Worm (Caenorhabditis elegans) whole organism, L2 larva: Measurements from ENCODE around the gene fbxb-83.
A peak's percentile ranks its signal among the peaks of the same experiment; 100 is the strongest.

ENCODE experiments used
- C34F6.9 ChIP-seq: fragments of 150-350 bp; optimal IDR thresholded peaks from 2 replicates; lab custom pipeline; 2014; ENCODE audit warnings: missing biosample characterization, missing genetic modification characterization
- F13H6.1 ChIP-seq: sonication (generic microtip); optimal IDR thresholded peaks from 2 replicates; lab custom pipeline; 2016; ENCODE audit warnings: missing genetic modification characterization, missing compliant biosample characterization
- R02D3.7 ChIP-seq: fragments of 150-350 bp; optimal IDR thresholded peaks from 2 replicates; lab custom pipeline; 2014; ENCODE audit warnings: missing biosample characterization, missing genetic modification characterization
- ZK546.5 ChIP-seq: sonication (generic microtip); optimal IDR thresholded peaks from 2 replicates; lab custom pipeline; 2017; ENCODE audit warnings: missing biosample characterization, missing genetic modification characterization
- aly-2 ChIP-seq: fragments of 150-350 bp; optimal IDR thresholded peaks from 2 replicates; lab custom pipeline; 2014; ENCODE audit warnings: missing biosample characterization, missing genetic modification characterization
- ceh-16 ChIP-seq: fragments of 150-350 bp; optimal IDR thresholded peaks from 2 replicates; lab custom pipeline; 2014; ENCODE audit warnings: missing biosample characterization, missing genetic modification characterization
- ceh-82 ChIP-seq: fragments of 150-350 bp; optimal IDR thresholded peaks from 2 replicates; lab custom pipeline; 2014; ENCODE audit warnings: missing biosample characterization, missing genetic modification characterization
- crh-2 ChIP-seq: sonication (generic microtip); optimal IDR thresholded peaks from 2 replicates; lab custom pipeline; 2017; ENCODE audit warnings: missing biosample characterization, missing genetic modification characterization
- dmd-4 ChIP-seq: sonication (generic microtip); optimal IDR thresholded peaks from 2 replicates; lab custom pipeline; 2017; ENCODE audit warnings: missing biosample characterization, missing genetic modification characterization
- egl-27 ChIP-seq: sonication (generic microtip); optimal IDR thresholded peaks from 3 replicates; lab custom pipeline; 2017; ENCODE audit warnings: missing biosample characterization, missing genetic modification reagents, missing genetic modification characterization
- elt-3 ChIP-seq: sonication (generic microtip); optimal IDR thresholded peaks from 2 replicates; lab custom pipeline; 2017; ENCODE audit warnings: missing biosample characterization, missing genetic modification characterization
- fos-1 ChIP-seq: fragments of 150-350 bp; optimal IDR thresholded peaks from 2 replicates; lab custom pipeline; 2014; ENCODE audit warnings: missing biosample characterization, missing genetic modification characterization
- gmeb-1 ChIP-seq: fragments of 150-350 bp; optimal IDR thresholded peaks from 2 replicates; lab custom pipeline; 2014; ENCODE audit warnings: missing biosample characterization, missing genetic modification characterization
- lin-13 ChIP-seq: fragments of 150-350 bp; optimal IDR thresholded peaks from 2 replicates; lab custom pipeline; 2014; ENCODE audit warnings: missing biosample characterization, missing genetic modification reagents, missing genetic modification characterization
- mbf-1 ChIP-seq: sonication (generic microtip); optimal IDR thresholded peaks from 2 replicates; lab custom pipeline; 2017; ENCODE audit warnings: missing biosample characterization, missing genetic modification characterization
- nhr-10 ChIP-seq: sonication (generic microtip); optimal IDR thresholded peaks from 2 replicates; lab custom pipeline; 2017; ENCODE audit warnings: missing biosample characterization, missing genetic modification characterization
- nhr-11 ChIP-seq: fragments of 150-350 bp; optimal IDR thresholded peaks from 2 replicates; lab custom pipeline; 2014; ENCODE audit warnings: missing biosample characterization, missing genetic modification characterization
- nhr-21 ChIP-seq: fragments of 150-350 bp; optimal IDR thresholded peaks from 2 replicates; lab custom pipeline; 2014; ENCODE audit warnings: missing biosample characterization, missing genetic modification characterization
- nhr-237 ChIP-seq: fragments of 150-350 bp; optimal IDR thresholded peaks from 2 replicates; lab custom pipeline; 2014; ENCODE audit warnings: missing biosample characterization, missing genetic modification characterization
- nhr-25 ChIP-seq: fragments of 150-350 bp; sonication (generic microtip); optimal IDR thresholded peaks from 3 replicates; lab custom pipeline; 2014; ENCODE audit warnings: missing biosample characterization, missing genetic modification characterization
- nhr-77 ChIP-seq: fragments of 150-350 bp; optimal IDR thresholded peaks from 2 replicates; lab custom pipeline; 2014; ENCODE audit warnings: missing biosample characterization, missing genetic modification characterization
- peb-1 ChIP-seq: fragments of 150-350 bp; optimal IDR thresholded peaks from 2 replicates; lab custom pipeline; 2014; ENCODE audit warnings: missing biosample characterization, missing genetic modification characterization
- sem-4 ChIP-seq: fragments of 150-350 bp; optimal IDR thresholded peaks from 2 replicates; lab custom pipeline; 2014; ENCODE audit warnings: missing biosample characterization, missing genetic modification reagents, missing genetic modification characterization
- skn-1 ChIP-seq: sonication (generic microtip); optimal IDR thresholded peaks from 2 replicates; lab custom pipeline; 2017; ENCODE audit warnings: missing biosample characterization, missing genetic modification characterization
- sma-3 ChIP-seq: sonication (generic microtip); optimal IDR thresholded peaks from 2 replicates; lab custom pipeline; 2016; ENCODE audit warnings: missing genetic modification reagents, missing genetic modification characterization, missing compliant biosample characterization
- sma-9 ChIP-seq, 2 experiments: fragments of 150-350 bp in 1 of 2; sonication (generic microtip) in 1 of 2; optimal IDR thresholded peaks; 2 replicates each; lab custom pipeline; 2014 to 2016; ENCODE audit warnings: missing genetic modification characterization in 2 of 2, mild to moderate bottlenecking in 1 of 2, missing biosample characterization in 1 of 2, missing compliant biosample characterization in 1 of 2, missing genetic modification reagents in 1 of 2, moderate library complexity in 1 of 2
- snpc-4 ChIP-seq: fragments of 150-350 bp; optimal IDR thresholded peaks from 2 replicates; lab custom pipeline; 2014; ENCODE audit warnings: missing biosample characterization, missing genetic modification characterization
- unc-39 ChIP-seq: fragments of 150-350 bp; optimal IDR thresholded peaks from 2 replicates; lab custom pipeline; 2014; ENCODE audit warnings: missing biosample characterization, missing genetic modification characterization
- unc-55 ChIP-seq: fragments of 150-350 bp; sonication (generic microtip); optimal IDR thresholded peaks from 3 replicates; lab custom pipeline; 2014; ENCODE audit warnings: missing biosample characterization, missing genetic modification reagents, missing genetic modification characterization
- unc-62 ChIP-seq: fragments of 150-350 bp; optimal IDR thresholded peaks from 2 replicates; lab custom pipeline; 2014; ENCODE audit warnings: missing biosample characterization, missing genetic modification reagents, missing genetic modification characterization
- ztf-1 ChIP-seq: fragments of 200-800 bp; sonication (Bioruptor generic); conservative IDR thresholded peaks from 2 replicates; pipeline ENCODE4 v1.3.6; 2022; ENCODE audit warnings: missing genetic modification characterization, missing compliant biosample characterization
- ztf-11 ChIP-seq: sonication (generic microtip); optimal IDR thresholded peaks from 2 replicates; lab custom pipeline; 2017; ENCODE audit warnings: missing biosample characterization, missing genetic modification characterization
- ztf-4 ChIP-seq: fragments of 150-350 bp; optimal IDR thresholded peaks from 2 replicates; lab custom pipeline; 2014; ENCODE audit warnings: missing biosample characterization, missing genetic modification characterization

The fbxb-83 gene

DNA sequence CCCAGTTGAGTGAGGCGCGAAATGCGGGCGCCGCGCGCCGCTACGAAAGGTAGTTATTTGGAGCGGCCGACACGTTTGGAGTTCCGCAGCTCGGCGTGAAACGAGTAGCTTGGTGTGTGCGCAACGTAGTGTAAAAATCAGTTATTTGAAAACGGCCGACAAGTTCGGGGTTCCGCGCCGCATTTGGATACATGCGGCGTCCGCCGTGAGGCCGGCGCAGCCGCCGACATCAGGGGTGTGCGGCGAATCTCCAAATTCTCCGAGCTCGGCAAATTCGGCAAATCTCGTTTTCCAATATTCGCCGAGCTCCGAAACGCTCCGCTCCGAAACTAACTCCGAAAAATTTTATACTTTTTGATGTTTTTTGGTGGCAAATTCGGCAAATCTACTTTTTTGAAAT, 13.0 kb upstream of the fbxb-83 start:
- no peak for TF ChIP-seq unc-55 (GFP tag; lab: Kevin White, UChicago)

DNA sequence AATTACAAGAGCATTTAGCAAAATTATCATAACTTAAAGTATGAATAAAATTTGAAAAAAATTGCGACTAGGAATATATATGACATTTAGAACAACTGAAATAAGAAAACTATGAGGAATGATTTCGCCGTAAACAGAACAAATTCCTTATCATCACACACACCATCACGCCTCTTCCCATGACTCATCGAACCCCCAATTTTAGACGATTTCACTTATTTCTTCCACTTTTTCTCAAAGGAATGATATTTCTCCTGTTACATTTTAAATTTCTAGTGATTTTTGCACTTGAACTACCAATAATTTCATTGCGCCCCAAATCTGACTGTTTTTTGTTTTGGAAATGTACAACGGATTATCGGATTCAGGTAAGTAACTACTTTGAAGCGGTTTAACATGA, 11.6 kb upstream of the fbxb-83 start, which contains the start of the genes zig-13 and ver-1:
zig-13 (minus strand) TSS at position 101 of the 400 bp plus-strand sequence.
ver-1 (plus strand) TSS at position 180 of the 400 bp plus-strand sequence.
- TF ChIP-seq nhr-77 (tag; lab: Kevin White, UChicago), result no peak
- TF ChIP-seq mbf-1 (tag; lab: Kevin White, UChicago), result no peak
- no peak for TF ChIP-seq elt-3
- no peak for TF ChIP-seq C34F6.9
- no peak for TF ChIP-seq unc-55 (GFP tag; lab: Kevin White, UChicago)
- TF ChIP-seq ztf-4, result no peak
- no peak for TF ChIP-seq unc-62
- TF ChIP-seq peb-1 (tag; lab: Kevin White, UChicago), result no peak
- no peak for TF ChIP-seq ZK546.5 (tag; lab: Kevin White, UChicago)

DNA sequence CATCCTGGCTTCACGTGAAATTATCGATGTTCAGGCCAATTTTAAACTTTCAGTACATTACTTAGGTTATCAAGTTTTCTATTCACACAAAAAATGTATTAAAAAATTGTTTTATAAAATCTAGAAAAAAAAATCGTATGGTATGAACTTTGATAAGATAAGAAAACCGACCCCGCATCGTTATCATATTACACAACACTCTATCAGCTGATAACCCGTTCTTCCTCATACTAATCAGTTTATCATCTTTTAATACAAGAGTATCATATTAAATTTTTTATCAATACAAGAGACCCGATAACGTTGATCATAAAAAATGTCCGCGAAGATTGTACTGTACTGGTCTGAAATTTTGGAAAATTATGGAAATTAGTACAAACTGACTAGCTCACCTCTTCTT, 9.2 kb upstream of the fbxb-83 start:
- peak; percentile 55 for TF ChIP-seq egl-27
- peak; percentile 71 for TF ChIP-seq crh-2 (tag; lab: Kevin White, UChicago)
- no peak for TF ChIP-seq ZK546.5 (tag; lab: Kevin White, UChicago)
- peak; percentile 61 for TF ChIP-seq gmeb-1 (tag; lab: Kevin White, UChicago)
- TF ChIP-seq peb-1 (tag; lab: Kevin White, UChicago), result no peak
- peak; percentile 17 for TF ChIP-seq sma-3 (GFP tag; lab: Kevin White, UChicago)
- no peak for TF ChIP-seq unc-62
- TF ChIP-seq ceh-16 (tag; lab: Kevin White, UChicago), result no peak
- peak; percentile 72 for TF ChIP-seq sma-9 (GFP tag; optimal IDR thresholded peaks at IDR 0.05; lab: Kevin White, UChicago)
- TF ChIP-seq sma-9 (tag; optimal IDR thresholded peaks at IDR 0.05; lab: Kevin White, UChicago), result no peak
- TF ChIP-seq fos-1 (tag; lab: Kevin White, UChicago), result peak; percentile 100
- peak; percentile 34 for TF ChIP-seq skn-1 (tag; lab: Kevin White, UChicago)
- TF ChIP-seq dmd-4 (tag; lab: Kevin White, UChicago), result no peak

DNA sequence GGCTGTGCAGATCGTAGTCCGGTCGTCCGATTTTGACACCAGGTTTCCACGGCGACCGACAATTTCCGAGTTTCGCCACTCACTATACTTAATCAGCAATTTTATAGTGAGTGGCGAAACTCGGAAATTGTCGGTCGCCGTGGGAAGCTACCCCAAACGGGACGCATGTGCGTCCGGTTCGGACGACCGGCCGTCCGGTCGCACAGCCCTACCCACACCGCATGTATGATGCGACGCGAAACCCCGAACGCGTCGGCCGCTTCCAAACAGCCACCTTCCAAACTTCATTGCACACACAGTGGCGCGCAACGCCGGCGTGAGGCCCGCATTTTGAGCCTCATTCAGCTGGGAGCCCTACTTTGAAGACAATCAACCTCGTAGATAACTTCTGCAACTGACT, 6.1 kb upstream of the fbxb-83 start:
- no peak for TF ChIP-seq unc-39 (tag; lab: Kevin White, UChicago)
- no peak for TF ChIP-seq sem-4 (tag; lab: Kevin White, UChicago)
- no peak for TF ChIP-seq lin-13 (GFP tag; lab: Kevin White, UChicago)
- no peak for TF ChIP-seq snpc-4 (tag; lab: Kevin White, UChicago)
- TF ChIP-seq mbf-1 (tag; lab: Kevin White, UChicago), result no peak
- TF ChIP-seq ztf-11 (tag; lab: Kevin White, UChicago), result no peak

DNA sequence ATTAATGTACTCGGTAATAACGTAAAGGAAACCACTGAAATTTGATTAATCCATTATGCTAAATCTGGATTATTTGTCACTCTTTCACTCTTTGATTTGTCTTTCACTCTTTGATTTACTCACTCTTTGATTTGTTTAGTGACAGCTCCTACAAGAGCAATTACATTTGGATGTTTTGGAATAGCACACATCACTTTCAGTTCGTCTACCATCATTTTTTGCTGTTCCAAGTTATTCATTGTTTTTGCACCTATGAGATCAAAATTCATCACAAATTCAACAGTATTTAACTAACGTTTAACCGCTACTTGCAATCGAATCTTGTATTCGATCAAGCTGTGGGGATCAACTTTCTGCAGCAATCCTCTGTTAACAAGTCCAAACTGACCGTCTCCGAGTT, 4.1 kb upstream of the fbxb-83 start:
- no peak for TF ChIP-seq ceh-16 (tag; lab: Kevin White, UChicago)

DNA sequence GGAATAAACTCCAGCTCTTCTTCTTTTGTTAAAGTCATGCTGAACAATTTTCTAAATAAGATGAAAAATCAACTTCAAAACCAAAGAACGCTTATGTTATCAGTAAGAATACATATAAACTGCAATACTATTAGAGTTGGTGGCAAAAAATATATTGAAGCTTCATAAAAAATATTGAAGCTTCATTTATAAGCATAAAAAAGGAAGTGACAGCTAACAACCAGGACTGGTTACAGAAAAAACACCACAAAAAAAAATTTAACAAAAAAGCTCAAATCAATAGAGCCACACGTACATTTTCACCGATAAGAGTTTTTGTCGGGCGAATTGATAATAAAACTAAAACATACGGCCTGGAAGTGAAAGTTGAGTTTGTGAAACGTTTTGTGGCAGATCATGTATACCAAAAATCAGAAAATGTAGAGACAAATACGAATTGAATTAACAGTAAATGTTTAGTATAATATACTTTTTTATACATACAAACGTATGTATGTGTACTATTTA, 2.6 kb upstream of the fbxb-83 start, which contains the start of gene sqst-5:
sqst-5 (minus strand) TSS at position 51 of the 507 bp plus-strand sequence.
- TF ChIP-seq ztf-11 (tag; lab: Kevin White, UChicago), result no peak
- peak; percentile 4 for TF ChIP-seq gmeb-1 (tag; lab: Kevin White, UChicago)
- TF ChIP-seq ceh-82 (tag; lab: Kevin White, UChicago), result no peak
- TF ChIP-seq fos-1 (tag; lab: Kevin White, UChicago), result peak; percentile 65

DNA sequence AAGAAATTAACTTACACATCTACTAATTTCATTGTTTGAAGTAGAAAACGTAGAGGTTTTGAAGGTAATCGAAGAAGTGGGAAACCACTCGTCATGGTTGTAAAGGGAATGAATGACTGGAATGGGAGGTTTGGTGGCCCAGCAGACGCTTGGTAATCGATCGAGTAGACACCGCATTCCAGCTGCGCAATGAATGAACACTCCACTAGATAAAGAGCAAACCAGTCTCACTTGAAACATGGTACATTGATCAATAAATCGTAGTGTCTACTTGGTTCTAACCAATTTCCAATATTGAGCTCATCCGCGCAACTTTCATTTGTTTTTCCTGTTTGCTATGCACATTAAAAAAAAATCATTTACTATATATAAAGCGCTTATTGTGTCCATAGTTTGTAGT, 1.4 kb upstream of the fbxb-83 start, which contains the start of gene fbxb-84:
fbxb-84 (minus strand) TSS at position 101 of the 400 bp plus-strand sequence.
- TF ChIP-seq sma-3 (GFP tag; lab: Kevin White, UChicago) (no peak), elt-3 (no peak), nhr-21 (tag; lab: Kevin White, UChicago) (no peak), nhr-10 (tag; lab: Kevin White, UChicago) (no peak), mbf-1 (tag; lab: Kevin White, UChicago) (no peak), nhr-237 (tag; lab: Kevin White, UChicago) (no peak)

DNA sequence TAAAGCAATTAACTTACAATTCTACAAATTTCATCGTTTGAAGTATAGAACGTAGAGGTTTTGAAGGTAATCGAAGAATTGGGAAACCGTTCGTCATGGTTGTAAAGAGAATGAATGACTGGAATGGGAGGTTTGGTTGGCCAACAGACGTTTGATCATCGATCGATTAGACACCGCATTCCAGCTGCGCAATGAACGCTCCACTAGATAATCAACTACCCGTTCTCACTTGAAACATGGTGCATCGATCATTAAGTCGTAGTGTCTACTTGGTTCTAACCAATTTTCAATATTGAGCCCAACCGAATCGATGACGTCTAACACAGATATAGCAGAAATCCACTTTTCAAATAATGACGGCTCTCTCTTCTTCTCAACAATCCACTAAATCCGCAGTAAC, 1.9 kb downstream of the fbxb-83 start, which contains the start of gene fbxb-82:
fbxb-82 (minus strand) TSS at position 101 of the 400 bp plus-strand sequence.
- no peak for TF ChIP-seq nhr-77 (tag; lab: Kevin White, UChicago)
- no peak for TF ChIP-seq sem-4 (tag; lab: Kevin White, UChicago)
- no peak for TF ChIP-seq fos-1 (tag; lab: Kevin White, UChicago)
- no peak for TF ChIP-seq nhr-11 (tag; lab: Kevin White, UChicago)
- TF ChIP-seq egl-27, result no peak
- TF ChIP-seq ztf-1 (GFP tag; lab: Robert Waterston, UW), result no peak
- no peak for TF ChIP-seq aly-2 (tag; lab: Kevin White, UChicago)
- TF ChIP-seq F13H6.1, result no peak
- TF ChIP-seq unc-62, result no peak
- TF ChIP-seq R02D3.7 (tag; lab: Kevin White, UChicago), result no peak
- no peak for TF ChIP-seq nhr-25 (tag; lab: Kevin White, UChicago)
